Worm (Caenorhabditis elegans) whole organism, L2 larva: Measurements from ENCODE around the gene glb-13.

Experiments used
- aly-2 ChIP-seq: fragments of 150-350 bp; optimal IDR thresholded peaks from 2 replicates; lab custom pipeline; 2014; ENCODE audit warnings: missing biosample characterization, missing genetic modification characterization
- ama-1 ChIP-seq: fragments of 150-350 bp; optimal IDR thresholded peaks from 2 replicates; lab custom pipeline; 2018; ENCODE audit warnings: inconsistent platforms
- blmp-1 ChIP-seq: sonication (generic microtip); optimal IDR thresholded peaks from 2 replicates; lab custom pipeline; 2017; ENCODE audit warnings: missing genetic modification characterization, mild to moderate bottlenecking, missing compliant biosample characterization, antibody characterized with exemption, moderate library complexity; ENCODE audit not compliant: insufficient read depth
- ceh-82 ChIP-seq: fragments of 150-350 bp; optimal IDR thresholded peaks from 2 replicates; lab custom pipeline; 2014; ENCODE audit warnings: missing biosample characterization, missing genetic modification characterization
- egl-27 ChIP-seq: sonication (generic microtip); optimal IDR thresholded peaks from 3 replicates; lab custom pipeline; 2017; ENCODE audit warnings: missing biosample characterization, missing genetic modification reagents, missing genetic modification characterization
- lin-13 ChIP-seq: fragments of 150-350 bp; optimal IDR thresholded peaks from 2 replicates; lab custom pipeline; 2014; ENCODE audit warnings: missing biosample characterization, missing genetic modification reagents, missing genetic modification characterization
- mdl-1 ChIP-seq, 2 experiments: fragments of 150-350 bp in 1 of 2; sonication (generic microtip) in 1 of 2; optimal IDR thresholded peaks; 2 replicates each; lab custom pipeline; 2017; ENCODE audit warnings: missing biosample characterization in 2 of 2, missing genetic modification characterization in 2 of 2
- nhr-11 ChIP-seq: fragments of 150-350 bp; optimal IDR thresholded peaks from 2 replicates; lab custom pipeline; 2014; ENCODE audit warnings: missing biosample characterization, missing genetic modification characterization
- nhr-23 ChIP-seq: fragments of 150-350 bp; optimal IDR thresholded peaks from 2 replicates; lab custom pipeline; 2014; ENCODE audit warnings: missing biosample characterization, missing genetic modification reagents, missing genetic modification characterization
- nhr-237 ChIP-seq: fragments of 150-350 bp; optimal IDR thresholded peaks from 2 replicates; lab custom pipeline; 2014; ENCODE audit warnings: missing biosample characterization, missing genetic modification characterization
- nhr-25 ChIP-seq: fragments of 150-350 bp; sonication (generic microtip); optimal IDR thresholded peaks from 3 replicates; lab custom pipeline; 2014; ENCODE audit warnings: missing biosample characterization, missing genetic modification characterization
- nhr-77 ChIP-seq: fragments of 150-350 bp; optimal IDR thresholded peaks from 2 replicates; lab custom pipeline; 2014; ENCODE audit warnings: missing biosample characterization, missing genetic modification characterization
- skn-1 ChIP-seq: sonication (generic microtip); optimal IDR thresholded peaks from 2 replicates; lab custom pipeline; 2017; ENCODE audit warnings: missing biosample characterization, missing genetic modification characterization
- snpc-4 ChIP-seq: fragments of 150-350 bp; optimal IDR thresholded peaks from 2 replicates; lab custom pipeline; 2014; ENCODE audit warnings: missing biosample characterization, missing genetic modification characterization

- TF ChIP-seq aly-2 = no peak
- no peak for TF ChIP-seq blmp-1
- no peak for TF ChIP-seq ceh-82 (tag; lab: Kevin White, UChicago)
- no peak for TF ChIP-seq egl-27
- no peak for TF ChIP-seq nhr-11 (tag; lab: Kevin White, UChicago)
- no peak for TF ChIP-seq nhr-23 (tag; lab: Kevin White, UChicago)
- TF ChIP-seq nhr-25 (tag; lab: Kevin White, UChicago) = no peak
- peak in 1 of 2 experiments; percentile 41 for TF ChIP-seq mdl-1 (tag; optimal IDR thresholded peaks at IDR 0.05; lab: Kevin White, UChicago)
- no peak for TF ChIP-seq lin-13
- TF ChIP-seq skn-1 = no peak
- TF ChIP-seq ama-1 (lab: Kevin White, UChicago) = no peak
- TF ChIP-seq snpc-4 (tag; lab: Kevin White, UChicago) = no peak
- no peak for TF ChIP-seq nhr-237
- TF ChIP-seq nhr-77 (tag; lab: Kevin White, UChicago) = no peak
Observed at ce11 chrX:12367498-12367897, 10.7 kb downstream of the glb-13 start.
